Fruit fly (Drosophila melanogaster) whole organism, prepupa: ENCODE measurements around the gene CG6569.
A peak's percentile ranks its signal among the peaks of the same experiment; 100 is the strongest.

ENCODE experiments used
- Blimp-1 ChIP-seq: fragments of 200-800 bp; sonication (Bioruptor generic); optimal IDR thresholded peaks from 3 replicates; lab custom pipeline; 2017; ENCODE audit warnings: missing biosample characterization, missing genetic modification characterization, mild to moderate bottlenecking, moderate library complexity, missing genetic modification reagents
- CG10631 ChIP-seq: fragments of 200-800 bp; sonication (Bioruptor generic); optimal IDR thresholded peaks from 2 replicates; lab custom pipeline; 2016; ENCODE audit warnings: missing biosample characterization, missing genetic modification characterization
- CG11294 ChIP-seq: fragments of 200-800 bp; sonication (Bioruptor generic); IDR thresholded peaks from 2 replicates; pipeline ENCODE4 v1.3.6; 2022; ENCODE audit warnings: missing biosample characterization, missing genetic modification characterization
- CG11762 ChIP-seq: fragments of 200-800 bp; sonication (Bioruptor generic); optimal IDR thresholded peaks from 3 replicates; lab custom pipeline; 2016; ENCODE audit warnings: missing biosample characterization, missing genetic modification characterization; ENCODE audit not compliant: insufficient read depth
- CG11902 ChIP-seq: fragments of 200-800 bp; sonication (Bioruptor generic); optimal IDR thresholded peaks from 3 replicates; lab custom pipeline; 2016; ENCODE audit warnings: missing biosample characterization, missing genetic modification characterization
- CG15336 ChIP-seq: fragments of 200-800 bp; sonication (Bioruptor generic); IDR thresholded peaks from 2 replicates; pipeline ENCODE4 v1.3.6; 2022; ENCODE audit warnings: missing biosample characterization, missing genetic modification characterization
- CG1621 ChIP-seq: fragments of 200-800 bp; sonication (Bioruptor generic); optimal IDR thresholded peaks from 3 replicates; lab custom pipeline; 2018; ENCODE audit warnings: missing biosample characterization, mild to moderate bottlenecking, missing genetic modification characterization
- CG32006 ChIP-seq: fragments of 200-800 bp; sonication (Bioruptor generic); optimal IDR thresholded peaks from 3 replicates; lab custom pipeline; 2017; ENCODE audit warnings: missing biosample characterization, mild to moderate bottlenecking, missing genetic modification characterization
- CG34406 ChIP-seq: fragments of 200-800 bp; sonication (Bioruptor generic); optimal IDR thresholded peaks from 3 replicates; lab custom pipeline; 2016; ENCODE audit warnings: missing biosample characterization, missing genetic modification characterization
- CG4318 ChIP-seq: fragments of 200-800 bp; sonication (Bioruptor generic); optimal IDR thresholded peaks from 3 replicates; lab custom pipeline; 2017; ENCODE audit warnings: missing biosample characterization, mild to moderate bottlenecking, missing genetic modification characterization
- CG6854 ChIP-seq: fragments of 200-800 bp; sonication (Bioruptor generic); optimal IDR thresholded peaks from 2 replicates; lab custom pipeline; 2017; ENCODE audit warnings: missing biosample characterization, mild to moderate bottlenecking, missing genetic modification characterization
- CG8119 ChIP-seq: fragments of 200-800 bp; sonication (Bioruptor generic); IDR thresholded peaks from 3 replicates; pipeline ENCODE4 v1.3.6; 2022; ENCODE audit warnings: missing biosample characterization, missing genetic modification characterization
- CG8319 ChIP-seq: fragments of 200-800 bp; sonication (Bioruptor generic); optimal IDR thresholded peaks from 3 replicates; lab custom pipeline; 2016; ENCODE audit warnings: missing biosample characterization, missing genetic modification characterization
- CG8632 ChIP-seq: fragments of 200-800 bp; sonication (Bioruptor generic); optimal IDR thresholded peaks from 3 replicates; lab custom pipeline; 2016; ENCODE audit warnings: missing biosample characterization, missing genetic modification characterization
- CG9139 ChIP-seq: fragments of 200-800 bp; sonication (Bioruptor generic); optimal IDR thresholded peaks from 3 replicates; lab custom pipeline; 2017; ENCODE audit warnings: missing biosample characterization, mild to moderate bottlenecking, missing genetic modification characterization
- Eip78C ChIP-seq: fragments of 200-800 bp; sonication (Bioruptor generic); peaks from one replicate; lab custom pipeline; 2016; ENCODE audit warnings: missing biosample characterization, missing genetic modification characterization
- Ets21C ChIP-seq: fragments of 200-800 bp; sonication (Bioruptor generic); optimal IDR thresholded peaks from 3 replicates; lab custom pipeline; 2016; ENCODE audit warnings: missing biosample characterization, missing genetic modification characterization
- Ets96B ChIP-seq: fragments of 200-800 bp; optimal IDR thresholded peaks from 2 replicates; lab custom pipeline; 2019; ENCODE audit warnings: missing biosample characterization, mild to moderate bottlenecking, missing genetic modification characterization, moderate library complexity
- Hr38 ChIP-seq: sonication (Bioruptor generic); optimal IDR thresholded peaks from 2 replicates; lab custom pipeline; 2016; ENCODE audit warnings: missing biosample characterization, missing genetic modification characterization
- Hr39 ChIP-seq: fragments of 200-800 bp; sonication (Bioruptor generic); optimal IDR thresholded peaks from 2 replicates; lab custom pipeline; 2016; ENCODE audit warnings: missing biosample characterization, missing genetic modification characterization
- Lpt ChIP-seq: fragments of 200-800 bp; sonication (Bioruptor generic); optimal IDR thresholded peaks from 3 replicates; lab custom pipeline; 2016; ENCODE audit warnings: missing biosample characterization, missing genetic modification characterization
- Met ChIP-seq: fragments of 200-800 bp; sonication (Bioruptor generic); optimal IDR thresholded peaks from 3 replicates; lab custom pipeline; 2016; ENCODE audit warnings: missing biosample characterization, missing genetic modification characterization
- OdsH ChIP-seq: fragments of 200-800 bp; sonication (Bioruptor generic); optimal IDR thresholded peaks from 3 replicates; lab custom pipeline; 2016; ENCODE audit warnings: missing biosample characterization, missing genetic modification characterization
- Smox ChIP-seq: fragments of 200-800 bp; sonication (Bioruptor generic); optimal IDR thresholded peaks from 3 replicates; lab custom pipeline; 2016; ENCODE audit warnings: missing biosample characterization, missing genetic modification characterization
- Sox14 ChIP-seq: fragments of 200-800 bp; sonication (Bioruptor generic); optimal IDR thresholded peaks from 3 replicates; lab custom pipeline; 2016; ENCODE audit warnings: missing biosample characterization, missing genetic modification characterization
- achi ChIP-seq: fragments of 200-800 bp; sonication (Bioruptor generic); optimal IDR thresholded peaks from 3 replicates; lab custom pipeline; 2016; ENCODE audit warnings: missing biosample characterization, missing genetic modification characterization
- acj6 ChIP-seq: fragments of 200-800 bp; sonication (Bioruptor generic); optimal IDR thresholded peaks from 3 replicates; lab custom pipeline; 2016; ENCODE audit warnings: missing biosample characterization, missing genetic modification characterization
- fd59A ChIP-seq: fragments of 200-800 bp; sonication (Bioruptor generic); optimal IDR thresholded peaks from 2 replicates; lab custom pipeline; 2017; ENCODE audit warnings: missing biosample characterization, mild to moderate bottlenecking, missing genetic modification characterization, missing genetic modification reagents
- fkh ChIP-seq: fragments of 200-800 bp; sonication (Bioruptor generic); optimal IDR thresholded peaks from 3 replicates; lab custom pipeline; 2017; ENCODE audit warnings: missing biosample characterization, mild to moderate bottlenecking, missing genetic modification characterization, moderate library complexity
- lz ChIP-seq: fragments of 200-800 bp; sonication (Bioruptor generic); optimal IDR thresholded peaks from 3 replicates; lab custom pipeline; 2016; ENCODE audit warnings: missing biosample characterization, missing genetic modification characterization
- net ChIP-seq: fragments of 200-800 bp; sonication (Bioruptor generic); optimal IDR thresholded peaks from 3 replicates; lab custom pipeline; 2016; ENCODE audit warnings: missing biosample characterization, missing genetic modification characterization
- pdm3 ChIP-seq: fragments of 200-800 bp; sonication (Bioruptor generic); optimal IDR thresholded peaks from 3 replicates; lab custom pipeline; 2016; ENCODE audit warnings: missing biosample characterization, missing genetic modification characterization
- salr ChIP-seq, 2 experiments: fragments of 200-800 bp; sonication (Bioruptor generic); optimal IDR thresholded peaks; 3 replicates each; lab custom pipeline; 2016 to 2018; ENCODE audit warnings: missing biosample characterization in 2 of 2, missing genetic modification characterization in 2 of 2, mild to moderate bottlenecking in 1 of 2
- spab ChIP-seq: fragments of 200-800 bp; sonication (Bioruptor generic); optimal IDR thresholded peaks from 2 replicates; lab custom pipeline; 2017; ENCODE audit warnings: missing biosample characterization, mild to moderate bottlenecking, missing genetic modification characterization, missing genetic modification reagents
- svp ChIP-seq: fragments of 200-800 bp; sonication (Bioruptor generic); peaks from one replicate; lab custom pipeline; 2016; ENCODE audit warnings: missing biosample characterization, missing genetic modification characterization
- topi ChIP-seq: fragments of 200-800 bp; sonication (Bioruptor generic); optimal IDR thresholded peaks from 3 replicates; lab custom pipeline; 2016; ENCODE audit warnings: missing biosample characterization, missing genetic modification characterization
- vri ChIP-seq: fragments of 200-800 bp; sonication (Bioruptor generic); optimal IDR thresholded peaks from 3 replicates; lab custom pipeline; 2016; ENCODE audit warnings: missing biosample characterization, mild to moderate bottlenecking, missing genetic modification characterization

CG6569 gene

DNA sequence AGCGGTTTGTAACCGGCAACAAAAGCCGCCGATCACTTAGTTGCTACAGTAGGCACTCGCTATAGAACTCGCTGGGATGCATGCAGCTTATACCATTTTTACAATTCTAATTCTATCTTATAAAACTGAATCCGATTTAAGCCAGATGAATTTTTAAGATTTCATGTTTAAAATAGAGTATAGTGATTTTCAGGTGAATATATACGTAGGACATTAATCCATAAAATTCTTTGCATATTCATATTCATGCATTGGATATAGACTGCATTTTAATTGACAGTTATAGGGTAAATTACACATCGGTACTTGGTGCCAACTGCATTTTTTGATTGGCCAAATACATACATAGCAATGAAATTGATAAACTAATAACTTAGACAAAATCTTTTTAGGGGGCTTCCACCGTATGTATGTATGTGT lies 19.9 kb upstream of the CG6569 start (continued):
- TF ChIP-seq spab (GFP tag; lab: Kevin White, UChicago) (peak; percentile 11), CG4318 (GFP tag; lab: Kevin White, UChicago) (no peak), CG10631 (GFP tag; lab: Kevin White, UChicago) (peak; percentile 25), Blimp-1 (GFP tag; lab: Kevin White, UChicago) (peak; percentile 19), achi (peak; percentile 5), OdsH (GFP tag; lab: Kevin White, UChicago) (peak; percentile 17), salr (GFP tag; optimal IDR thresholded peaks at IDR 0.05; lab: Kevin White, UChicago) (no peak)

DNA sequence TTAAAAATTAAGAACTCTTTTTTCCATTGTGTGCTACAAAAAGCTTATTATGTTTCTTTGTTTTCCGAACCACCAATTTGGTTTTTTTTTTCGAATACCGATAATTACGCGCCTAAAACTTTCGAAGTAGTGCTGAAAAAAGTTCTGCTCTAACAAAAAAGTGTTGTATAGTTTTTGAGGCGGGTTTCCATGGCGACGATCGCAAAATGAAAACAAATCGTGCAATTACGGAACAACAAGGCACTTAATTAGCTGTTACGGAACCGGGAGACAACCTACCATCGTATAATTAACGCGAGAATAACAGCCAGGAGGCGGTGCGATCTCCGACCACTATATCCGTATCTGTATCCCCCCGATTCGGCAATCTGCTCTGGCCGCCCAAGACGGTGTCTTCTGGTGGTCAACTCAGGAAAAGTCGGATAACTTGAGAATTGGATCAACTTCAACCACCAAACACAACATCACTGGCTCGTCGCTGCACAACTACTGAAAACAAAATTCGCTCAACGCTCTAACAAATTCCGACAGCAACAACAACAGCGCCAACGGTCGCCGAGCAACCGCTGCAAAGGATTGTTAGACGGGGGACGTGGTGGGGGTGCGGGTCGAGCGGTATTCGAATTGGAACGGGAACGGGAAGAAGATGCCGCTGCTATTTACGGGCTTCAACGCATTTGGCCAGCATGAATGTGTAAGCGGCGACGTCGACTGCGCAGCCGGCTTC lies 19.3 kb upstream of the CG6569 start, which contains the start of the genes CG6678 and dnd:
CG6678 (plus strand) TSS at position 169 of the 727 bp plus-strand sequence.
dnd (minus strand) TSS at position 495 of the 727 bp plus-strand sequence.
- TF ChIP-seq CG15336 (GFP tag; lab: Robert Waterston, UW): no peak
- TF ChIP-seq CG8632 (GFP tag; lab: Kevin White, UChicago): no peak
- peak; percentile 1 for TF ChIP-seq vri
- no peak for TF ChIP-seq svp (GFP tag; lab: Kevin White, UChicago)
- TF ChIP-seq fd59A: no peak
- TF ChIP-seq CG6854 (GFP tag; lab: Kevin White, UChicago): no peak
- TF ChIP-seq Eip78C: no peak
- no peak for TF ChIP-seq spab (GFP tag; lab: Kevin White, UChicago)
- no peak for TF ChIP-seq CG11902 (GFP tag; lab: Kevin White, UChicago)

DNA sequence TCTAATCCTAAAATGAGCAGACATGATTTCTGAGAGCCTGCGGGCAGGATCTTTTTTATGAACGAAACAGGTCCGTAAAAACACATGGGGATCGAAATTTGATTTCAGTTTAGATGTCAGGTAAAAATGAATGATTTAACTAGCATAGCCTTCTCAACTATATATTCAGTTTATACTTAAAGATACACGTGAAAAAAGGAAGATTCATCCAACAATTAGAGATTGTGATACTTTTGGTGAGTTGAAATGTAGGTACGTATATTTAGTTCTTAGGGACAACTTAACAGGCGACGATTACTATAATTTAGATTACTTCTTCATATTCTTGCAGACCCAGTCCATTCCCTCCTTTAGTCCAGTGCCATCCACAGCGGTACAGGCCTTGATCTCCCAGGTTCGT lies 17.7 kb upstream of the CG6569 start, which contains the start of gene CG17819:
CG17819 (minus strand) TSS at position 101 of the 400 bp plus-strand sequence.
- no peak for TF ChIP-seq CG11762
- no peak for TF ChIP-seq CG32006
- no peak for TF ChIP-seq salr (GFP tag; optimal IDR thresholded peaks at IDR 0.05; lab: Kevin White, UChicago)
- TF ChIP-seq Hr39 (GFP tag; lab: Kevin White, UChicago): no peak
- TF ChIP-seq CG9139: no peak
- TF ChIP-seq CG8119 (GFP tag; lab: Robert Waterston, UW): no peak
- TF ChIP-seq CG8319: no peak
- TF ChIP-seq CG15336 (GFP tag; lab: Robert Waterston, UW): no peak
- no peak for TF ChIP-seq CG34406 (GFP tag; lab: Kevin White, UChicago)
- no peak for TF ChIP-seq spab (GFP tag; lab: Kevin White, UChicago)
- TF ChIP-seq Smox (GFP tag; lab: Kevin White, UChicago): no peak
- no peak for TF ChIP-seq Met (GFP tag; lab: Kevin White, UChicago)
- no peak for TF ChIP-seq fkh
- TF ChIP-seq Hr38 (GFP tag; lab: Kevin White, UChicago): no peak

DNA sequence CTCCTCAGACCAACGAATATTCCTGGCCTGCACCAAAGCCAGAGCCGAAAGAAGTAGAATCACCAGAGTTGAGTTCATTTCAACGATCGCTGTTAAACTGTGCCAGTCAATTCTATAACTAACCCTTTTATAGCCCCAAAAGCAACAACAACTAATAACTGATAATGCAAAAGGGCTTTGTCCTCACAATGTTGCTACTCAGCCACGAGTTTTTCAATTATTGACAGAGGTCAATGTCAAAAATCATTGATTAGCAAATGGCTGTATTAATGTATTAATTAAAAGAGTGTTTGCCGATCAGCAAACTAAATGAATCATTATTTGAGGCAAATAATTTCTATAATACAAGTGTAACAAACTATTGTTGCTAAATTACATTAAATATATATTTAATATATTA lies 16.6 kb upstream of the CG6569 start, which contains the start of gene fit:
fit (minus strand) TSS at position 101 of the 400 bp plus-strand sequence.
- TF ChIP-seq CG34406 (GFP tag; lab: Kevin White, UChicago) (no peak), CG11294 (no peak), topi (GFP tag; lab: Kevin White, UChicago) (no peak), CG1621 (tag; lab: Kevin White, UChicago) (no peak), Ets21C (GFP tag; lab: Kevin White, UChicago) (no peak), Lpt (GFP tag; lab: Kevin White, UChicago) (no peak), acj6 (GFP tag; lab: Kevin White, UChicago) (no peak), net (no peak), CG11902 (GFP tag; lab: Kevin White, UChicago) (no peak), Eip78C (no peak), Ets96B (tag; lab: Kevin White, UChicago) (no peak), svp (GFP tag; lab: Kevin White, UChicago) (no peak), spab (GFP tag; lab: Kevin White, UChicago) (no peak), pdm3 (GFP tag; lab: Kevin White, UChicago) (no peak), lz (GFP tag; lab: Kevin White, UChicago) (no peak), CG8119 (GFP tag; lab: Robert Waterston, UW) (no peak), fkh (no peak), Sox14 (GFP tag; lab: Kevin White, UChicago) (no peak), vri (no peak)
- TF ChIP-seq, all 60 proteins: peak for 0
